Worm (Caenorhabditis elegans): ENCODE data around the gene T10B5.10.

ce11 chrV:1875497-1875988 lies 19.5 kb upstream of the T10B5.10 start:
- TF ChIP-seq nhr-11 (tag; optimal IDR thresholded peaks at IDR 0.05) (no peak), ztf-11 (tag; optimal IDR thresholded peaks at IDR 0.05) (no peak), egl-5 (tag; optimal IDR thresholded peaks at IDR 0.05) (no peak), elt-1 (tag; optimal IDR thresholded peaks at IDR 0.05) (no peak), ceh-82 (tag; optimal IDR thresholded peaks at IDR 0.05) (no peak)
